Worm (Caenorhabditis elegans) whole organism, mixed stage, embryonic: ENCODE measurements around the gene egl-5.

Experiments used
- blmp-1 ChIP-seq: fragments of 150-350 bp; optimal IDR thresholded peaks from 2 replicates; lab custom pipeline; 2014; ENCODE audit warnings: missing biosample characterization, missing genetic modification characterization
- elt-3 ChIP-seq: fragments of 150-350 bp; optimal IDR thresholded peaks from 2 replicates; lab custom pipeline; 2014; ENCODE audit warnings: missing biosample characterization, missing genetic modification characterization
- mep-1 ChIP-seq: fragments of 150-350 bp; optimal IDR thresholded peaks from 2 replicates; lab custom pipeline; 2017; ENCODE audit warnings: missing biosample characterization, missing genetic modification reagents, missing genetic modification characterization, inconsistent platforms
- nhr-12 ChIP-seq: fragments of 150-350 bp; optimal IDR thresholded peaks from 2 replicates; lab custom pipeline; 2014; ENCODE audit warnings: missing biosample characterization, missing genetic modification characterization
- nhr-2 ChIP-seq: fragments of 150-350 bp; optimal IDR thresholded peaks from 2 replicates; lab custom pipeline; 2014; ENCODE audit warnings: missing biosample characterization, missing genetic modification characterization
- nhr-76 ChIP-seq: sonication (generic microtip); optimal IDR thresholded peaks from 2 replicates; lab custom pipeline; 2017; ENCODE audit warnings: missing biosample characterization, missing genetic modification characterization
- pha-4 ChIP-seq: fragments of 150-350 bp; optimal IDR thresholded peaks from 2 replicates; lab custom pipeline; 2018; ENCODE audit warnings: missing biosample characterization, missing genetic modification reagents, missing genetic modification characterization
- snpc-4 ChIP-seq: fragments of 150-350 bp; optimal IDR thresholded peaks from 2 replicates; lab custom pipeline; 2014; ENCODE audit warnings: missing biosample characterization, missing genetic modification characterization
- tbx-8 ChIP-seq: fragments of 200-800 bp; sonication (Bioruptor generic); optimal IDR thresholded peaks from 2 replicates; lab custom pipeline; 2018; ENCODE audit warnings: mild to moderate bottlenecking, missing genetic modification characterization, moderate library complexity, missing compliant biosample characterization
- ztf-11 ChIP-seq: fragments of 150-350 bp; optimal IDR thresholded peaks from 2 replicates; lab custom pipeline; 2014; ENCODE audit warnings: missing biosample characterization, missing genetic modification characterization

- TF ChIP-seq tbx-8 (GFP tag; lab: Kevin White, UChicago) (no peak), snpc-4 (tag; lab: Kevin White, UChicago) (no peak), pha-4 (tag; lab: Kevin White, UChicago) (no peak), nhr-12 (tag; lab: Kevin White, UChicago) (no peak), ztf-11 (tag; lab: Kevin White, UChicago) (no peak), blmp-1 (no peak), nhr-76 (tag; lab: Kevin White, UChicago) (no peak), elt-3 (tag; lab: Kevin White, UChicago) (no peak), nhr-2 (tag; lab: Kevin White, UChicago) (no peak), mep-1 (no peak)
Observed at ce11 chrIII:7775983-7776440, 38.2 kb upstream of the egl-5 start, which contains the start of gene bath-15.
